Fruit fly (Drosophila melanogaster) whole organism, embryonic: ENCODE results near the gene Pfdn2.
A peak's percentile ranks its signal among the peaks of the same experiment; 100 is the strongest.

Source experiments
- Bteb2 ChIP-seq: fragments of 200-800 bp; sonication (Bioruptor generic); optimal IDR thresholded peaks from 2 replicates; lab custom pipeline; 2016; ENCODE audit warnings: missing biosample characterization, missing genetic modification characterization
- CG10147 ChIP-seq: fragments of 200-800 bp; sonication (Bioruptor generic); optimal IDR thresholded peaks from 2 replicates; lab custom pipeline; 2019; ENCODE audit warnings: missing biosample characterization, mild to moderate bottlenecking, missing genetic modification characterization, moderate library complexity
- CG10654 ChIP-seq: fragments of 200-800 bp; sonication (Bioruptor generic); optimal IDR thresholded peaks from 2 replicates; lab custom pipeline; 2016; ENCODE audit warnings: missing biosample characterization, missing genetic modification characterization
- CG14667 ChIP-seq: fragments of 200-800 bp; sonication (Bioruptor generic); IDR thresholded peaks from 2 replicates; pipeline ENCODE4 v1.3.6; 2022; ENCODE audit warnings: missing biosample characterization, missing genetic modification characterization
- CG1602 ChIP-seq: fragments of 200-800 bp; sonication (Bioruptor generic); optimal IDR thresholded peaks from 3 replicates; lab custom pipeline; 2016; ENCODE audit warnings: missing biosample characterization, missing genetic modification characterization
- CG2678 ChIP-seq: fragments of 200-800 bp; sonication (Bioruptor generic); optimal IDR thresholded peaks from 3 replicates; lab custom pipeline; 2019; ENCODE audit warnings: missing biosample characterization, mild to moderate bottlenecking, missing genetic modification characterization, moderate library complexity
- CG30431 ChIP-seq: fragments of 200-800 bp; sonication (Bioruptor generic); optimal IDR thresholded peaks from 2 replicates; lab custom pipeline; 2017; ENCODE audit warnings: missing biosample characterization, missing genetic modification characterization
- CG32767 ChIP-seq: fragments of 200-800 bp; sonication (Bioruptor generic); IDR thresholded peaks from 2 replicates; pipeline ENCODE4 v1.3.6; 2022; ENCODE audit warnings: missing biosample characterization, missing genetic modification characterization
- CG33213 ChIP-seq: fragments of 200-800 bp; sonication (Bioruptor generic); optimal IDR thresholded peaks from 3 replicates; lab custom pipeline; 2016; ENCODE audit warnings: missing biosample characterization, missing genetic modification characterization
- CG34376 ChIP-seq: fragments of 200-800 bp; sonication (Bioruptor generic); optimal IDR thresholded peaks from 2 replicates; lab custom pipeline; 2018; ENCODE audit warnings: missing biosample characterization, mild to moderate bottlenecking, missing genetic modification characterization
- CG4282 ChIP-seq: fragments of 200-800 bp; sonication (Bioruptor generic); optimal IDR thresholded peaks from 2 replicates; lab custom pipeline; 2016; ENCODE audit warnings: missing biosample characterization, missing genetic modification characterization
- CG6654 ChIP-seq: fragments of 200-800 bp; sonication (Bioruptor generic); optimal IDR thresholded peaks from 2 replicates; lab custom pipeline; 2017; ENCODE audit warnings: missing biosample characterization, mild to moderate bottlenecking, missing genetic modification characterization
- CG7271 ChIP-seq: fragments of 200-800 bp; sonication (Bioruptor generic); optimal IDR thresholded peaks from 2 replicates; lab custom pipeline; 2018; ENCODE audit warnings: missing biosample characterization, mild to moderate bottlenecking, missing genetic modification characterization, moderate library complexity
- CG7745 ChIP-seq: fragments of 200-800 bp; sonication (Bioruptor generic); optimal IDR thresholded peaks from 2 replicates; lab custom pipeline; 2018; ENCODE audit warnings: missing biosample characterization, mild to moderate bottlenecking, missing genetic modification characterization, moderate library complexity
- CG8359 ChIP-seq: fragments of 200-800 bp; sonication (Bioruptor generic); optimal IDR thresholded peaks from 2 replicates; lab custom pipeline; 2017; ENCODE audit warnings: missing biosample characterization, mild to moderate bottlenecking, missing genetic modification characterization, borderline replicate concordance
- CrebB ChIP-seq: fragments of 200-800 bp; sonication (Bioruptor generic); optimal IDR thresholded peaks from 3 replicates; lab custom pipeline; 2018; ENCODE audit warnings: missing biosample characterization, mild to moderate bottlenecking, missing genetic modification characterization
- Dfd ChIP-seq, 2 experiments: fragments of >200 bp; optimal IDR thresholded peaks; 2 replicates each; lab custom pipeline; 2017; ENCODE audit warnings: missing biosample characterization in 2 of 2, missing genetic modification characterization in 2 of 2
- Doc2 ChIP-seq: fragments of 200-800 bp; sonication (Bioruptor generic); IDR thresholded peaks from 2 replicates; pipeline ENCODE4 v1.3.6; 2022; ENCODE audit warnings: missing biosample characterization, missing genetic modification characterization
- Drgx ChIP-seq: fragments of 200-800 bp; sonication (Bioruptor generic); IDR thresholded peaks from 2 replicates; pipeline ENCODE4 v1.3.6; 2022; ENCODE audit warnings: missing biosample characterization, missing genetic modification characterization
- Eip74EF ChIP-seq, 2 experiments: fragments of 200-800 bp in 1 of 2; fragments of >200 bp in 1 of 2; sonication (Bioruptor generic) in 1 of 2; optimal IDR thresholded peaks; 2 replicates each; lab custom pipeline; 2017 to 2019; ENCODE audit warnings: missing biosample characterization in 2 of 2, missing genetic modification characterization in 2 of 2, mild to moderate bottlenecking in 1 of 2, moderate library complexity in 1 of 2
- H15 ChIP-seq: fragments of 200-800 bp; sonication (Bioruptor generic); IDR thresholded peaks from 3 replicates; pipeline ENCODE4 v1.3.6; 2022; ENCODE audit warnings: missing biosample characterization, missing genetic modification characterization
- HHEX ChIP-seq: fragments of 200-800 bp; sonication (Bioruptor generic); optimal IDR thresholded peaks from 3 replicates; lab custom pipeline; 2017; ENCODE audit warnings: missing biosample characterization, mild to moderate bottlenecking, missing genetic modification characterization, missing genetic modification reagents
- HLHmδ ChIP-seq: fragments of 200-800 bp; sonication (Bioruptor generic); optimal IDR thresholded peaks from 2 replicates; lab custom pipeline; 2018; ENCODE audit warnings: missing biosample characterization, mild to moderate bottlenecking, missing genetic modification characterization, moderate library complexity
- HmgD ChIP-seq: fragments of 200-800 bp; sonication (Bioruptor generic); optimal IDR thresholded peaks from 3 replicates; lab custom pipeline; 2016; ENCODE audit warnings: missing biosample characterization, missing genetic modification characterization
- HmgZ ChIP-seq: fragments of 200-800 bp; sonication (Bioruptor generic); optimal IDR thresholded peaks from 2 replicates; lab custom pipeline; 2018; ENCODE audit warnings: missing biosample characterization, mild to moderate bottlenecking, missing genetic modification characterization
- Hr39 ChIP-seq: fragments of >200 bp; optimal IDR thresholded peaks from 2 replicates; lab custom pipeline; 2017
- MESR4 ChIP-seq: fragments of 200-800 bp; sonication (Bioruptor generic); optimal IDR thresholded peaks from 2 replicates; lab custom pipeline; 2018; ENCODE audit warnings: missing biosample characterization, mild to moderate bottlenecking, missing genetic modification characterization, moderate library complexity
- Meics ChIP-seq: fragments of 200-800 bp; sonication (Bioruptor generic); optimal IDR thresholded peaks from 2 replicates; lab custom pipeline; 2017; ENCODE audit warnings: missing biosample characterization, mild to moderate bottlenecking, missing genetic modification characterization
- Neu2 ChIP-seq: fragments of 200-800 bp; sonication (Bioruptor generic); optimal IDR thresholded peaks from 3 replicates; lab custom pipeline; 2016; ENCODE audit warnings: missing biosample characterization, missing genetic modification characterization, borderline replicate concordance
- Nf-YA ChIP-seq: fragments of 200-800 bp; sonication (Bioruptor generic); IDR thresholded peaks from 2 replicates; pipeline ENCODE4 v1.3.6; 2022; ENCODE audit warnings: missing biosample characterization, missing genetic modification characterization
- Nf-YC ChIP-seq: fragments of 200-800 bp; optimal IDR thresholded peaks from 3 replicates; lab custom pipeline; 2019; ENCODE audit warnings: missing biosample characterization, mild to moderate bottlenecking, missing genetic modification characterization, moderate library complexity
- Rfx ChIP-seq: fragments of 200-800 bp; sonication (Bioruptor generic); IDR thresholded peaks from 2 replicates; pipeline ENCODE4 v1.3.6; 2022; ENCODE audit warnings: missing biosample characterization, missing genetic modification characterization
- Rx ChIP-seq: fragments of 200-800 bp; sonication (Bioruptor generic); IDR thresholded peaks from 2 replicates; pipeline ENCODE4 v1.3.6; 2022; ENCODE audit warnings: missing biosample characterization, missing genetic modification characterization
- ci ChIP-seq: fragments of 200-800 bp; sonication (Bioruptor generic); IDR thresholded peaks from 3 replicates; pipeline ENCODE4 v1.3.6; 2022; ENCODE audit warnings: missing biosample characterization, missing genetic modification characterization
- crc ChIP-seq: fragments of 200-800 bp; sonication (Bioruptor generic); optimal IDR thresholded peaks from 2 replicates; lab custom pipeline; 2016; ENCODE audit warnings: missing biosample characterization, missing genetic modification characterization
- cwo ChIP-seq: fragments of 200-800 bp; sonication (Bioruptor generic); optimal IDR thresholded peaks from 3 replicates; lab custom pipeline; 2017; ENCODE audit warnings: missing biosample characterization, missing genetic modification characterization, mild to moderate bottlenecking, moderate library complexity, missing genetic modification reagents
- dimm ChIP-seq: fragments of 200-800 bp; sonication (Bioruptor generic); IDR thresholded peaks from 2 replicates; pipeline ENCODE4 v1.3.6; 2022; ENCODE audit warnings: missing biosample characterization, missing genetic modification characterization
- dm ChIP-seq: fragments of 200-800 bp; sonication (Bioruptor generic); optimal IDR thresholded peaks from 3 replicates; lab custom pipeline; 2016; ENCODE audit warnings: missing biosample characterization, missing genetic modification characterization
- dmrt99B ChIP-seq: fragments of 200-800 bp; sonication (Bioruptor generic); optimal IDR thresholded peaks from 2 replicates; lab custom pipeline; 2018; ENCODE audit warnings: missing biosample characterization, mild to moderate bottlenecking, missing genetic modification characterization, moderate library complexity
- gro ChIP-seq: fragments of 200-800 bp; sonication (Bioruptor generic); optimal IDR thresholded peaks from 2 replicates; lab custom pipeline; 2016; ENCODE audit warnings: missing biosample characterization, missing genetic modification characterization
- inv ChIP-seq: fragments of 200-800 bp; sonication (Bioruptor generic); IDR thresholded peaks from 2 replicates; pipeline ENCODE4 v1.3.6; 2022; ENCODE audit warnings: missing biosample characterization, missing genetic modification characterization; ENCODE audit not compliant: partially characterized antibody
- lov ChIP-seq, 2 experiments: fragments of 200-800 bp in 1 of 2; fragments of >200 bp in 1 of 2; sonication (Bioruptor generic) in 1 of 2; IDR thresholded peaks in 1 of 2; optimal IDR thresholded peaks in 1 of 2; 2 replicates in 1 of 2; 3 replicates in 1 of 2; pipeline versions ENCODE4 v1.3.6 to Lab custom; 2017 to 2022; ENCODE audit warnings: missing biosample characterization in 1 of 2, missing genetic modification characterization in 1 of 2
- otp ChIP-seq: fragments of 200-800 bp; sonication (Bioruptor generic); IDR thresholded peaks from 3 replicates; pipeline ENCODE4, ENCODE4 v1.3.6; 2022; ENCODE audit warnings: missing biosample characterization, missing genetic modification characterization
- psq ChIP-seq: fragments of 200-800 bp; sonication (Bioruptor generic); optimal IDR thresholded peaks from 2 replicates; lab custom pipeline; 2017; ENCODE audit warnings: missing biosample characterization, missing genetic modification characterization
- ro ChIP-seq: fragments of 200-800 bp; sonication (Bioruptor generic); IDR thresholded peaks from 2 replicates; pipeline ENCODE4 v1.3.6; 2022; ENCODE audit warnings: missing biosample characterization, missing genetic modification characterization
- sens-2 ChIP-seq: fragments of 200-800 bp; sonication (Bioruptor generic); IDR thresholded peaks from 2 replicates; pipeline ENCODE4 v1.3.6; 2022; ENCODE audit warnings: missing biosample characterization, missing genetic modification characterization
- tll ChIP-seq, 2 experiments: fragments of 200-800 bp in 1 of 2; fragments of >200 bp in 1 of 2; sonication (Bioruptor generic) in 1 of 2; optimal IDR thresholded peaks; 2 replicates each; lab custom pipeline; 2017 to 2019; ENCODE audit warnings: missing biosample characterization in 2 of 2, missing genetic modification characterization in 2 of 2, mild to moderate bottlenecking in 1 of 2, moderate library complexity in 1 of 2
- trem ChIP-seq: fragments of 200-800 bp; optimal IDR thresholded peaks from 3 replicates; lab custom pipeline; 2019; ENCODE audit warnings: missing biosample characterization, mild to moderate bottlenecking, missing genetic modification characterization, moderate library complexity
- zfh1 ChIP-seq: fragments of 200-800 bp; sonication (Bioruptor generic); IDR thresholded peaks from 3 replicates; pipeline ENCODE4 v1.3.6; 2022; ENCODE audit warnings: missing biosample characterization, missing genetic modification characterization

Pfdn2 gene

dm6 chr3L:11089805-11090440 lies 15.7 kb upstream of the Pfdn2 start (continued):
- TF ChIP-seq Nf-YA (GFP tag; lab: Robert Waterston, UW) (peak; percentile 82), otp (GFP tag; lab: Robert Waterston, UW) (peak; percentile 91), dm (GFP tag; lab: Kevin White, UChicago) (peak; percentile 75), inv (GFP tag; lab: Robert Waterston, UW) (no peak; the same call in 1 of the 2 replicates), Hr39 (lab: Kevin White, UChicago) (no peak), zfh1 (GFP tag; lab: Robert Waterston, UW) (peak; percentile 88), CG10147 (GFP tag; lab: Kevin White, UChicago) (peak; percentile 88), psq (peak; percentile 75), Neu2 (GFP tag; lab: Kevin White, UChicago) (peak; percentile 25), CG6654 (GFP tag; lab: Kevin White, UChicago) (peak; percentile 67), CG32767 (GFP tag; lab: Robert Waterston, UW) (peak; percentile 74), Doc2 (GFP tag; lab: Robert Waterston, UW) (peak; percentile 49; the same call in 1 of the 2 replicates), dimm (peak; percentile 4; the same call in 1 of the 2 replicates), Rx (GFP tag; lab: Robert Waterston, UW) (peak; percentile 32), Drgx (GFP tag; lab: Robert Waterston, UW) (peak; percentile 79), lov (optimal IDR thresholded peaks at IDR 0.05; lab: Kevin White, UChicago) (no peak), lov (GFP tag; IDR thresholded peaks at IDR 0.05; lab: Robert Waterston, UW) (peak; percentile 82), H15 (GFP tag; lab: Robert Waterston, UW) (peak; percentile 49), ro (peak; percentile 71; the same call in 1 of the 2 replicates), HmgD (no peak), HHEX (peak; percentile 87), Eip74EF (GFP tag; optimal IDR thresholded peaks at IDR 0.05; lab: Kevin White, UChicago) (peak in 1 of 2 experiments; percentile 96), gro (peak; percentile 22), Meics (GFP tag; lab: Kevin White, UChicago) (peak; percentile 81), tll (GFP tag; optimal IDR thresholded peaks at IDR 0.05; lab: Kevin White, UChicago) (peak in 1 of 2 experiments; percentile 74), CG7271 (peak; percentile 67), HmgZ (tag; lab: Kevin White, UChicago) (peak; percentile 77), dmrt99B (tag; lab: Kevin White, UChicago) (peak; percentile 94), trem (tag; lab: Kevin White, UChicago) (peak; percentile 49), MESR4 (GFP tag; lab: Kevin White, UChicago) (no peak), CG10654 (GFP tag; lab: Kevin White, UChicago) (peak; percentile 52), CG1602 (GFP tag; lab: Kevin White, UChicago) (peak; percentile 87), cwo (GFP tag; lab: Kevin White, UChicago) (peak; percentile 87), Nf-YC (tag; lab: Kevin White, UChicago) (peak; percentile 84), CG2678 (peak; percentile 95), CG7745 (tag; lab: Kevin White, UChicago) (peak; percentile 69), CG14667 (GFP tag; lab: Robert Waterston, UW) (peak; percentile 67; the same call in 1 of the 2 replicates), Rfx (peak; percentile 58), Bteb2 (GFP tag; lab: Kevin White, UChicago) (peak; percentile 82), Dfd (GFP tag; optimal IDR thresholded peaks at IDR 0.05; lab: Kevin White, UChicago) (no peak), crc (GFP tag; lab: Kevin White, UChicago) (peak; percentile 61), HLHmδ (GFP tag; lab: Kevin White, UChicago) (peak; percentile 65), CG30431 (GFP tag; lab: Kevin White, UChicago) (peak; percentile 87), CG8359 (GFP tag; lab: Kevin White, UChicago) (peak; percentile 71), CrebB (peak; percentile 26), sens-2 (GFP tag; lab: Robert Waterston, UW) (peak; percentile 63), ci (peak; percentile 88), CG34376 (GFP tag; lab: Kevin White, UChicago) (peak; percentile 70), CG4282 (GFP tag; lab: Kevin White, UChicago) (peak; percentile 83), CG33213 (GFP tag; lab: Kevin White, UChicago) (peak; percentile 79)
